Worm (Caenorhabditis elegans): ENCODE data around the gene ddi-1.

Gene ddi-1

DNA sequence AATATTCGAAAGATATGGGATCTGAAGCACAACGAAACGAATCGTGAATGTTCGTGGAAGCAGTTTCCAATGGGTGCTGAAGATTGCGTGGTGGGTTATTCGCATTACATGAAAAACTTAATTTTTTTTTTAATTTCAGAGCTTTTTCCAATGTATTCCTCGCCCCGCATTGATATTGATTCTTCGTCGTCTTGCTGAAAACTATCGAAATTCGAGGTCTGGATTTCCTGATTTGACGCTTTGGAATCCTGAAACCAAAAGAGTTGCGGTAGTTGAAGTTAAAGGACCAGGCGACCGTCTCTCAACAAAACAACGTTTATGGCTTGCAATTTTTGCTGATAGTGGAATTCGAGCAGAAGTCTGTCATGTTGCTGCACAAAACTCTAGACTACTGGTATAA is 29.4 kb downstream of the ddi-1 start (continued):
- TF ChIP-seq fkh-3 (tag; optimal IDR thresholded peaks at IDR 0.05) (no peak), mcd-1 (GFP tag; IDR thresholded peaks at IDR 0.05) (no peak), cebp-1 (GFP tag; IDR thresholded peaks at IDR 0.05) (no peak), cebp-1 (tag; optimal IDR thresholded peaks at IDR 0.05) (peak; percentile 27), hrde-1 (tag; optimal IDR thresholded peaks at IDR 0.05; ENCODE audit: borderline replicate concordance) (no peak), Y95B8A.8 (GFP tag; IDR thresholded peaks at IDR 0.05) (0 out of 2 replicates have a peak, but pooled peaks have one; percentile 22), dpff-1 (tag; optimal IDR thresholded peaks at IDR 0.05) (no peak), gei-17 (GFP tag; optimal IDR thresholded peaks at IDR 0.05) (no peak), lin-35 (GFP tag; optimal IDR thresholded peaks at IDR 0.05) (no peak), B0261.1 (tag; optimal IDR thresholded peaks at IDR 0.05) (no peak), F52B5.7 (tag; optimal IDR thresholded peaks at IDR 0.05) (no peak), lin-26 (GFP tag; IDR thresholded peaks at IDR 0.05) (no peak), lsy-27 (tag; optimal IDR thresholded peaks at IDR 0.05; ENCODE audit: borderline replicate concordance, insufficient read depth) (no peak), dox-1 (GFP tag; IDR thresholded peaks at IDR 0.05) (no peak), ekl-4 (GFP tag; IDR thresholded peaks at IDR 0.05) (no peak; the same call in 1 of the 2 replicates), atf-7 (tag; optimal IDR thresholded peaks at IDR 0.05) (no peak), ceh-91 (GFP tag; IDR thresholded peaks at IDR 0.05) (no peak), ztf-18 (tag; optimal IDR thresholded peaks at IDR 0.05) (no peak), F10E7.11 (tag; optimal IDR thresholded peaks at IDR 0.05) (no peak), attf-5 (GFP tag; optimal IDR thresholded peaks at IDR 0.05) (no peak), repo-1 (tag; optimal IDR thresholded peaks at IDR 0.05) (peak; percentile 56), die-1 (tag; optimal IDR thresholded peaks at IDR 0.05) (no peak), madf-8 (GFP tag; conservative IDR thresholded peaks at IDR 0.05) (no peak), nfya-2 (GFP tag; IDR thresholded peaks at IDR 0.05) (no peak), D2030.7 (GFP tag; IDR thresholded peaks at IDR 0.05) (no peak), snpc-4 (GFP tag; optimal IDR thresholded peaks at IDR 0.05) (no peak), snpc-4 (tag; optimal IDR thresholded peaks at IDR 0.05) (peak in 1 of 4 experiments; percentile 9), bed-1 (GFP tag; IDR thresholded peaks at IDR 0.05) (no peak), nhr-120 (GFP tag; IDR thresholded peaks at IDR 0.05) (no peak), dpl-1 (GFP tag; optimal IDR thresholded peaks at IDR 0.05) (no peak), hlh-26 (GFP tag; conservative IDR thresholded peaks at IDR 0.05) (no peak), madf-10 (tag; optimal IDR thresholded peaks at IDR 0.05) (no peak), rec-8 (tag; optimal IDR thresholded peaks at IDR 0.05) (no peak), mel-28 (tag; optimal IDR thresholded peaks at IDR 0.05; ENCODE audit: borderline replicate concordance) (no peak), madf-3 (GFP tag; IDR thresholded peaks at IDR 0.05) (no peak), lin-40 (tag; optimal IDR thresholded peaks at IDR 0.05) (no peak), pha-4 (tag; optimal IDR thresholded peaks at IDR 0.05) (no peak), hmg-1.2 (GFP tag; IDR thresholded peaks at IDR 0.05) (0 out of 2 replicates have a peak, but pooled peaks have one; percentile 12), ztf-22 (GFP tag; optimal IDR thresholded peaks at IDR 0.05) (peak; percentile 6), ztf-6 (GFP tag; IDR thresholded peaks at IDR 0.05) (no peak), mxl-1 (tag; optimal IDR thresholded peaks at IDR 0.05) (no peak), F57A8.1 (GFP tag; optimal IDR thresholded peaks at IDR 0.05) (no peak), C06A6.2 (GFP tag; conservative IDR thresholded peaks at IDR 0.05) (no peak), tlf-1 (GFP tag; optimal IDR thresholded peaks at IDR 0.05) (no peak), F49E8.2 (tag; optimal IDR thresholded peaks at IDR 0.05; ENCODE audit: insufficient read depth) (no peak), rcor-1 (GFP tag; IDR thresholded peaks at IDR 0.05) (no peak), ceh-58 (GFP tag; IDR thresholded peaks at IDR 0.05) (no peak), hlh-12 (tag; optimal IDR thresholded peaks at IDR 0.05) (no peak), athp-1 (tag; optimal IDR thresholded peaks at IDR 0.05) (no peak)
